Worm (Caenorhabditis elegans): ENCODE measurements around the gene srt-31.

The srt-31 gene

ce11 chrV:519445-519844, 46.8 kb downstream of the srt-31 start, which contains the start of gene nhr-210:
nhr-210 (minus strand) TSS chrV:519545.
- no peak for TF ChIP-seq saeg-2 (GFP tag; IDR thresholded peaks at IDR 0.05)
- peak; percentile 12 for TF ChIP-seq pqm-1 (tag; optimal IDR thresholded peaks at IDR 0.05)
- TF ChIP-seq nhr-28 (tag; optimal IDR thresholded peaks at IDR 0.05): peak; percentile 36
- peak; percentile 77 for TF ChIP-seq nhr-102 (tag; optimal IDR thresholded peaks at IDR 0.05)
- TF ChIP-seq tag-97 (GFP tag; IDR thresholded peaks at IDR 0.05): no peak

ce11 chrV:521517-521916, 48.8 kb downstream of the srt-31 start, which contains the start of gene srw-107:
srw-107 (minus strand) TSS chrV:521617.
- TF ChIP-seq ceh-28 (tag; optimal IDR thresholded peaks at IDR 0.05) (no peak), nhr-237 (tag; optimal IDR thresholded peaks at IDR 0.05) (no peak), mes-2 (tag; optimal IDR thresholded peaks at IDR 0.05; ENCODE audit: poor library complexity, severe bottlenecking) (no peak), set-16 (GFP tag; IDR thresholded peaks at IDR 0.05) (no peak), nhr-41 (GFP tag; IDR thresholded peaks at IDR 0.05) (no peak), zfp-3 (GFP tag; conservative IDR thresholded peaks at IDR 0.05) (no peak), lin-1 (GFP tag; IDR thresholded peaks at IDR 0.05) (no peak), jun-1 (tag; optimal IDR thresholded peaks at IDR 0.05) (no peak), zag-1 (tag; optimal IDR thresholded peaks at IDR 0.05) (no peak), zip-11 (GFP tag; IDR thresholded peaks at IDR 0.05) (no peak), unc-39 (tag; optimal IDR thresholded peaks at IDR 0.05) (no peak), aha-1 (tag) (no peak), ceh-20 (GFP tag; IDR thresholded peaks at IDR 0.05) (no peak)

ce11 chrV:524058-524457, 51.4 kb downstream of the srt-31 start, which contains the start of gene lipl-3:
lipl-3 (minus strand) TSS chrV:524218.
- no peak for TF ChIP-seq daf-8 (GFP tag; IDR thresholded peaks at IDR 0.05)
- no peak for TF ChIP-seq php-3 (GFP tag; IDR thresholded peaks at IDR 0.05)
- no peak for TF ChIP-seq daf-12 (tag; optimal IDR thresholded peaks at IDR 0.05)
- peak; percentile 15 for TF ChIP-seq hlh-30 (tag; optimal IDR thresholded peaks at IDR 0.05; ENCODE audit: insufficient read depth)
- peak; percentile 77 for TF ChIP-seq dmd-6 (GFP tag; IDR thresholded peaks at IDR 0.05)
- no peak for TF ChIP-seq hif-1 (tag; optimal IDR thresholded peaks at IDR 0.05)
- peak; percentile 65 for TF ChIP-seq nhr-28 (tag; optimal IDR thresholded peaks at IDR 0.05)
- no peak for TF ChIP-seq ctbp-1 (GFP tag; IDR thresholded peaks at IDR 0.05)
- TF ChIP-seq pha-4 (GFP tag; IDR thresholded peaks at IDR 0.05): no peak
- no peak for TF ChIP-seq pha-4 (tag; optimal IDR thresholded peaks at IDR 0.05)
